Fruit fly (Drosophila melanogaster) whole organism, adult: ENCODE measurements around the gene CG43993.

ENCODE experiments used
- CG11617 ChIP-seq: fragments of 200-800 bp; sonication (Bioruptor generic); optimal IDR thresholded peaks from 2 replicates; lab custom pipeline; 2017; ENCODE audit warnings: mild to moderate bottlenecking, missing biosample characterization, missing genetic modification reagents, missing genetic modification characterization
- CG14711 ChIP-seq: fragments of 200-800 bp; sonication (Bioruptor generic); optimal IDR thresholded peaks from 2 replicates; lab custom pipeline; 2018; ENCODE audit warnings: missing biosample characterization, mild to moderate bottlenecking, missing genetic modification characterization, moderate library complexity
- CG1620 ChIP-seq: fragments of 200-800 bp; sonication (Bioruptor generic); optimal IDR thresholded peaks from 2 replicates; lab custom pipeline; 2016; ENCODE audit warnings: missing biosample characterization, missing genetic modification characterization
- CG7101 ChIP-seq: fragments of 200-800 bp; sonication (Bioruptor generic); optimal IDR thresholded peaks from 2 replicates; lab custom pipeline; 2018; ENCODE audit warnings: missing biosample characterization, mild to moderate bottlenecking, missing genetic modification characterization, moderate library complexity
- Hr96 ChIP-seq: fragments of 200-800 bp; sonication (Bioruptor generic); optimal IDR thresholded peaks from 2 replicates; lab custom pipeline; 2016; ENCODE audit warnings: missing biosample characterization, missing genetic modification characterization
- bab1 ChIP-seq: fragments of 200-800 bp; sonication (Bioruptor generic); optimal IDR thresholded peaks from 3 replicates; lab custom pipeline; 2019; ENCODE audit warnings: missing biosample characterization, mild to moderate bottlenecking, missing genetic modification characterization, moderate library complexity
- cnc ChIP-seq, 2 experiments: fragments of >200 bp; optimal IDR thresholded peaks; 2 replicates each; lab custom pipeline; 2017
- kay ChIP-seq: fragments of 200-800 bp; sonication (Bioruptor generic); peaks from one replicate; lab custom pipeline; 2016; ENCODE audit warnings: missing biosample characterization, missing genetic modification characterization, borderline replicate concordance
- ovo ChIP-seq: fragments of 200-800 bp; sonication (Bioruptor generic); optimal IDR thresholded peaks from 2 replicates; lab custom pipeline; 2016; ENCODE audit warnings: missing biosample characterization, missing genetic modification characterization
- pad ChIP-seq: fragments of 200-800 bp; sonication (Bioruptor generic); optimal IDR thresholded peaks from 3 replicates; lab custom pipeline; 2017; ENCODE audit warnings: missing biosample characterization, missing genetic modification characterization, mild to moderate bottlenecking, moderate library complexity, missing genetic modification reagents
- toe ChIP-seq: fragments of 200-800 bp; sonication (Bioruptor generic); optimal IDR thresholded peaks from 2 replicates; lab custom pipeline; 2016; ENCODE audit warnings: missing biosample characterization, missing genetic modification characterization

- no peak for TF ChIP-seq cnc (optimal IDR thresholded peaks at IDR 0.05; lab: Kevin White, UChicago)
- no peak for TF ChIP-seq CG1620 (GFP tag; lab: Kevin White, UChicago)
- TF ChIP-seq pad (GFP tag; lab: Kevin White, UChicago) = no peak
- no peak for TF ChIP-seq kay
- no peak for TF ChIP-seq ovo (GFP tag; lab: Kevin White, UChicago)
- TF ChIP-seq Hr96 (GFP tag; lab: Kevin White, UChicago) = no peak
- TF ChIP-seq toe (GFP tag; lab: Kevin White, UChicago) = no peak
- TF ChIP-seq CG11617 (GFP tag; lab: Kevin White, UChicago) = no peak
- TF ChIP-seq bab1 (GFP tag; lab: Kevin White, UChicago) = no peak
- TF ChIP-seq CG14711 (tag; lab: Kevin White, UChicago) = no peak
- no peak for TF ChIP-seq CG7101
Measured at dm6 chr3L:12062788-12063218, 30.4 kb downstream of the CG43993 start.
